Fruit fly (Drosophila melanogaster): ENCODE results near the gene Obp73a.

The Obp73a gene

DNA sequence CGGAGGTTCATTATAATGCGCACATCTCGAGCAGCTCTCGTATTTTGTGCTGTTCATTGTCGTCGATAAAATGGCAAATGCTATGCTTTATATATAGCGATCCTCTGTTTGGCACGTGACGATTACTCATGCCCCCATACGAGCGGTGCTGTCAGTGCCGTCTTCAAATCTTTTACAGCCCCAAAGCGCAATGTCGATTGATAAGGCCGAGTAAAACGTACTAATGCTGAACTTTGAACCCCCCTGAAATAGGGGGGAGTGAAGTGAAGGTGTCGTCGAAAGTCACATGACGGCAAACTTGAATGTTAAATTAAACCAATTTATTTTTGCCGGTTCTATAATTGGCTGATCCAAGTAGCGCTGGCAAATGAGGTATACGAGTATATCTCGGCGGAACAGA, 56.1 kb downstream of the Obp73a start:
- TF ChIP-seq EcR (GFP tag; optimal IDR thresholded peaks at IDR 0.05) (no peak), Dll (optimal IDR thresholded peaks at IDR 0.05) (no peak), psq (optimal IDR thresholded peaks at IDR 0.05) (no peak), CG8478 (optimal IDR thresholded peaks at IDR 0.05) (no peak), usp (GFP tag; optimal IDR thresholded peaks at IDR 0.05) (no peak), pan (optimal IDR thresholded peaks at IDR 0.05) (no peak)

DNA sequence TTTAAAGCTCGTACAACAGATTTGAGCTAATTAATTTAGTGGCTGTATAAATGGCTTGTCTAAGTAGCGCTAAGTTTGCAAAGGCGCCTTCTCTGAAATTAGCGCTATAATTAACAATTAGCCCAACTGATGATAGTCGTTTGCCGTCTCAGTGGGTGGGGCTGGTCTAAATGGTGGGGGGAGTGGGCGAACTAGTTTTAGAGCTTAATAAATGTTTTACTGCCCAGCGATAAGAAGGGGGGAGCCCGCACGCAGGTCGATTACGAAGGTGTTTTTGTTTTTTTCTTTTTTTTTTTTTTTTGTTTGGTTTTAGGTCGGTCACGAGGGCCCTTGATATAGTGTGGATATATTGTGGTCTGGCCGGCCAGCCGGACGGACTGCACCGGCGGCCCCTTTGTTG, 56.9 kb downstream of the Obp73a start:
- TF ChIP-seq psq (optimal IDR thresholded peaks at IDR 0.05) (no peak), pan (optimal IDR thresholded peaks at IDR 0.05) (no peak), Dll (optimal IDR thresholded peaks at IDR 0.05) (no peak), EcR (GFP tag; optimal IDR thresholded peaks at IDR 0.05) (no peak)

DNA sequence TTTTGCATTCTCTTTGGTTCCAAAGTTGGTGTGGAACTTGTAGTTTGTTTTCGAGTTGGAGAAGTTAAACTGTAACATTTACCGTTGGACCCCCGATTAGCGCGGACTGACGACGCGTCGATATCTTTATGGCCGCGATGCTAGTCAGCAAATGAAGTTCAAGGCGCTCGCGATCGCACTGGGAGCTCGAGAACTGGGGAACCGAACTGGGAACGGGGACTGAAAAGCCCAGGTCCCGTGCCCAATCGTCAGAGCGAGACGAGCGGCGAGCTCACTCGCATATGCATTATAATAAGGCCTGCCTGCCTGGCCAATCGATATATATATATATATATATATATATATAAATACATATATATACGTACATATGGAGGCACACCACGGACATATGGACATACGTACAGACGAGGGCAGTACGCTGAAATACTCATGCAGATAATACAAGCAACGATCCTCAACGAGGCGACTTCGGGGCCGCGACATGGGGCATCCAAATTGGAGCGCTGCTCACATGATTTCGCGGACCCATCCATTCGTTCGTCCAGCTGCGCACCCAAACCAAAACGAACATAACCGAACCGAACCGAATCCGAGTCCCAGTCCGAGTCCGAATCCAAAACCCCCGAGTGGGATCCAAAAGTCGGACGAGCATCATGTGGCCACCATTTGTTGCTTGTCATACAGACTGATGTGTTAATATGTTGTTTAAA, 58.1 kb downstream of the Obp73a start:
- TF ChIP-seq CG8478 (optimal IDR thresholded peaks at IDR 0.05): no peak
- no peak for TF ChIP-seq pan (optimal IDR thresholded peaks at IDR 0.05)
- TF ChIP-seq psq (optimal IDR thresholded peaks at IDR 0.05): no peak
- no peak for TF ChIP-seq EcR (GFP tag; optimal IDR thresholded peaks at IDR 0.05)
- no peak for TF ChIP-seq usp (GFP tag; optimal IDR thresholded peaks at IDR 0.05)
- no peak for TF ChIP-seq Dll (optimal IDR thresholded peaks at IDR 0.05)

DNA sequence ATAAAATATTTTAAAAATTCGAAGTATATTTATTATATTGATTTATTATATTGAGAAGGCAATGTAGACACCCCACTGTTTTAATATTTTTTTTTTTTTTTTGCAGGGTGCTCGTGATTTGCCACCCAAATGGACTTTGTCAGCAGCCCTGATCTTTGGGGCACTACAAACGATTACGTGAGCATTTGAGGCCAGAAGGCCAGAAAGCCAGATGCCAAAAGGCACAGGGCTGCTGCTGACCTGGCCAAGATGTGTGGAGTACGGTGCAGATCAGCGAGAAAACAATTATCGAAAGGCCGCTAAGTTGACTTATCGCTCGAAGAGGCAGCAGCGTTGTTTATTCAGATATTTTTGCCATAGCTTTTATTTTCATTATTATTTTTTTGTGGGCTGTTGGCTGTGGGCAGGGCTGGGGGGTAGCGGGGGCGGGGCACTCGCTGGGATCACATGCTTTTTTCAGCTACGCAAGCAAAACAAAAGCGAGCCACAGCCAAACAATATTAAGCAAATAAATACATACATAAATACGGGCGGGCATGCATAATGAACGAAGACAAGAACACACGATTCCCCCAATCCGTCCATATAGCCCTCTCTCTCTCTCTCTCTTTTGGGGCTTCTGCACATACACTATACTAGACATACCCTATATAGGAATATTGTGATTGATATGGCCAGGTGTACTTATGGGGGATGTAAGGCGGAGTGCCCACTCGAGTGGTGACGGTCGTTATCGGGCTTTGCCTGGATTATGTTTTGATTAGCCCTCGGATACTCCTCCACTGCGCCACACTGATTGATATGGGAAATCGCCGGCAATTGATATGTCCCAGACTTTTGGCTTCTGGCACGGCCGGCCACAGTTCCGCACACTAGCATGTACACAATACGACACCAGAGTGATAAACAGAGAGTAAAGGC, 59.4 kb downstream of the Obp73a start:
- no peak for TF ChIP-seq psq (optimal IDR thresholded peaks at IDR 0.05)
- TF ChIP-seq pan (optimal IDR thresholded peaks at IDR 0.05): no peak
- no peak for TF ChIP-seq CG8478 (optimal IDR thresholded peaks at IDR 0.05)
- no peak for TF ChIP-seq EcR (GFP tag; optimal IDR thresholded peaks at IDR 0.05)
- TF ChIP-seq usp (GFP tag; optimal IDR thresholded peaks at IDR 0.05): no peak
- TF ChIP-seq Dll (optimal IDR thresholded peaks at IDR 0.05): no peak

DNA sequence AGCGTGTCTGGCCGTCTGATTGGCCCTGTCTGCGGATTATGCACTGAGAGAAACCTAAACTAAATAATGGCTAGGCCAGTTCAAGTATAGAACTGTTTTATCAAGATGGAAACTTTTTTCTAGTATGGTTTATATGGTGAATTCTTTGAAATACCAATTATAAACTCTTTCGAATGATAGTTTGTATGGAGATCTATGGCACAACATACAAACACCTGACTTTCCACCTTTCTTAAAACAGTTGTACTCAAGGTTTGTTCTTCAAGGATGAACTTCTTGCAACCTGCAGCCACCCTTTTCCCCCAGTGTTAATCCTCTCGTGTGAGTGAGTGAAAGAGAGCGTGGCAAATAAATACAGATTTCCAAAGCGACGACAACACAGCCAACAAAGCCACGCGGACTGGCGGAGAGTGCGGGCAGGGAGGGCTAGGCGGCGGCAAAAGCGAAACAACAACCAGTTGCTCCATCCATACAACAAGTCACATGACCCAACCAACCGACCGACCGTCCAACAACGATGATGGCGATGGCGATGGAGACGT, 60.1 kb downstream of the Obp73a start:
- no peak for TF ChIP-seq usp (GFP tag; optimal IDR thresholded peaks at IDR 0.05)
- no peak for TF ChIP-seq Dll (optimal IDR thresholded peaks at IDR 0.05)
- TF ChIP-seq pan (optimal IDR thresholded peaks at IDR 0.05): no peak
- TF ChIP-seq psq (optimal IDR thresholded peaks at IDR 0.05): no peak
- TF ChIP-seq CG8478 (optimal IDR thresholded peaks at IDR 0.05): no peak
- no peak for TF ChIP-seq EcR (GFP tag; optimal IDR thresholded peaks at IDR 0.05)

All from whole organism.